Worm (Caenorhabditis elegans) whole organism, early embryonic: ENCODE results near the gene cogc-6.

Source experiments
- ama-1 ChIP-seq: fragments of 150-350 bp; optimal IDR thresholded peaks from 2 replicates; lab custom pipeline; 2014
- flt-1 ChIP-seq: fragments of 200-800 bp; sonication (Bioruptor generic); IDR thresholded peaks from 2 replicates; pipeline ENCODE4 v1.3.6; 2022; ENCODE audit warnings: missing genetic modification characterization, missing compliant biosample characterization
- hnd-1 ChIP-seq: sonication (generic microtip); optimal IDR thresholded peaks from 2 replicates; lab custom pipeline; 2016; ENCODE audit warnings: missing genetic modification characterization, missing compliant biosample characterization
- sea-1 ChIP-seq: fragments of 200-800 bp; sonication (Bioruptor generic); conservative IDR thresholded peaks from 2 replicates; pipeline ENCODE4 v1.3.6; 2022; ENCODE audit warnings: missing genetic modification characterization, missing compliant biosample characterization
- tra-4 ChIP-seq: sonication (generic microtip); optimal IDR thresholded peaks from 2 replicates; lab custom pipeline; 2017; ENCODE audit warnings: missing genetic modification characterization, missing compliant biosample characterization

DNA sequence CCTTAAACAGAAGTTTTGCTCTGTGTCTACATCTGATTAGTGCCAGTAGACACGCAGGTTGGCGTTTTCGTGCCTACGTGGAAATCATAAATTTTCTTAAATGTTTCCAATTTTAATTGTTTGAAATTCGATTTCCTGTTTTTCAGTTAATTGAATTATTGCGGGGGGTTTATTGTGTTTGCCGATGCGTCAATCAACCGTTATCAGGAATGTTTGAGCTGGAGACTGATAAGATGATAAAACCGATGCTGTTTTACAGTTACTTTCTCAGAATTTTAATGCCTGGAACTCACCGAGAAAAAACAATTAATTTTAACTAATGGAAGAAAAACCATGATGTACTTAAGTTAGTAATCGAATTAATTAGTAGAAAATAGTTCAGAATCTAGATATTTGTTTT, 4.0 kb downstream of the cogc-6 start:
- no peak for TF ChIP-seq hnd-1 (tag; lab: Kevin White, UChicago)
- TF ChIP-seq ama-1: no peak
- no peak for TF ChIP-seq sea-1 (GFP tag; lab: Robert Waterston, UW)
- TF ChIP-seq flt-1: no peak
- no peak for TF ChIP-seq tra-4
